Worm (Caenorhabditis elegans): ENCODE data around the gene cdh-5.
A peak's percentile ranks its signal among the peaks of the same experiment; 100 is the strongest.

cdh-5 gene

DNA sequence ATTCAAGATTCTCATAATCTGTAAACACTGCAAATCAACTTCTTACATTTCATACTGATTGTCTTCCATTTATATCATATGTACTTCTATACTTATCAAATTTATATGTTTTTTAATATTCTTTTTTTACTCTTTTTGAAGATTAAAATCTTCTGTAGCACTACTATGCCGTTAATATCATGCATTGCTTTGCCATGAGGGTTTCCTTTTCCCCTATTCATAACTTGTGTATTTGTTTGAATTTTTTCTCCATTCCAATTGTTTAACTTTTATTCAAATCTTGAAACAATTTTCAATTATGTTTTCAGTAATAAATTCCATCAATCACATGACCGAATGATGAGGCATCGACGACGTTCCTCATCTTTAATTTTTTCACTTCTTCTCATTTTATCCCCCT, at the start of gene cdh-5:
Gene cdh-5 (plus strand): TSS at position 301 of the 400 bp plus-strand sequence.
- TF ChIP-seq ZK337.2 (GFP tag; IDR thresholded peaks at IDR 0.05) = no peak
- no peak for TF ChIP-seq Y105C5A.15 (GFP tag; IDR thresholded peaks at IDR 0.05)

DNA sequence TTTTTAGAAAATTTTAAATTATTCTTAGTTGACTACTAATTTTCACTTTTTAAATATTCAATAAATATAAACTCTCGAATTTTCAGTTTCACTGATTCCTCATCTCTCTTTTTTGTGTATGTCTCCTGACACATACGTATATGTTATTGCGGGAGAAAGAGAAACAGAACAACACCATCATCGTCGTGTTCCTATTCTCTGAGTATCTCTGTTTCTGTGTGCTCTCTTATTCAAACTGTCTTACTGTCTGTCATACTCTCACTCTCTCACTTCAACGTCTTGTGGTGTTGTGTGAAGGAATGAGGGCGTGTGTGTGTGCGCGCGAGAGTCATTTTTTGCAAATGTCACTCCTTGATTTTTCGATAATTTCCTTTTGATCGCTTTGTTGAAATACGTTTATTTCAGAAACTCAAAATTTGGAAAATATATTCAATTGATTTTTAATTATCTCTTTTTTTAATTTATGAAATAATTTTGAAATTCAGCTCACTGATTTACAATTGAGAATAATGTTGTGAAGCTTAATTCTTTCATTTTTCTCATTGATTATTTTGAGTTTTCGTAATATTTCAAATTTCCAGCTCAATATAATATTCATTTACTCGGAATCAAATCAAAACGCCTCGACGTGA, 48.5 kb upstream of the cdh-5 start, which contains the start of gene lin-49:
Gene lin-49 (plus strand): TSS at position 582 of the 632 bp plus-strand sequence.
- TF ChIP-seq ceh-28 (tag; optimal IDR thresholded peaks at IDR 0.05) (no peak), mxl-3 (GFP tag; optimal IDR thresholded peaks at IDR 0.05) (peak; percentile 68), ceh-20 (GFP tag; IDR thresholded peaks at IDR 0.05) (no peak), zfp-2 (tag; optimal IDR thresholded peaks at IDR 0.05) (no peak), nhr-102 (tag; optimal IDR thresholded peaks at IDR 0.05) (peak; percentile 20), nhr-41 (GFP tag; IDR thresholded peaks at IDR 0.05) (no peak), egl-43 (GFP tag; IDR thresholded peaks at IDR 0.05) (no peak), mdt-29 (GFP tag; IDR thresholded peaks at IDR 0.05) (no peak), rbr-2 (tag; optimal IDR thresholded peaks at IDR 0.05) (peak; percentile 56), nhr-237 (tag; optimal IDR thresholded peaks at IDR 0.05) (no peak), T26A8.4 (GFP tag; IDR thresholded peaks at IDR 0.05) (no peak), mep-1 (tag; optimal IDR thresholded peaks at IDR 0.05) (peak; percentile 88), fos-1 (tag; optimal IDR thresholded peaks at IDR 0.05) (no peak), ces-1 (GFP tag; optimal IDR thresholded peaks at IDR 0.05) (no peak), F37D6.2 (tag; optimal IDR thresholded peaks at IDR 0.05) (no peak), cey-2 (tag; optimal IDR thresholded peaks at IDR 0.05; ENCODE audit: borderline replicate concordance, insufficient read depth) (no peak), egl-27 (tag; optimal IDR thresholded peaks at IDR 0.05) (no peak), daf-12 (tag; optimal IDR thresholded peaks at IDR 0.05) (no peak), gei-8 (GFP tag; optimal IDR thresholded peaks at IDR 0.05) (no peak), ctbp-1 (GFP tag; IDR thresholded peaks at IDR 0.05) (0 out of 2 replicates have a peak, but pooled peaks have one; percentile 42), Y75B8A.6 (GFP tag; IDR thresholded peaks at IDR 0.05) (no peak), T20F7.1 (GFP tag; optimal IDR thresholded peaks at IDR 0.05) (peak; percentile 58), nhr-28 (tag; optimal IDR thresholded peaks at IDR 0.05) (peak; percentile 84), jun-1 (tag; optimal IDR thresholded peaks at IDR 0.05) (no peak), daf-19 (GFP tag; conservative IDR thresholded peaks at IDR 0.05) (no peak), unc-62 (GFP tag; optimal IDR thresholded peaks at IDR 0.05 in 1 of 2) (peak in 1 of 2 experiments; percentile 10), unc-62 (tag; optimal IDR thresholded peaks at IDR 0.05) (no peak), nhr-6 (tag; optimal IDR thresholded peaks at IDR 0.05) (peak; percentile 76), zfp-3 (GFP tag; conservative IDR thresholded peaks at IDR 0.05) (no peak), set-16 (GFP tag; IDR thresholded peaks at IDR 0.05) (no peak), lin-39 (tag; optimal IDR thresholded peaks at IDR 0.05) (no peak), zip-2 (tag; optimal IDR thresholded peaks at IDR 0.05) (no peak), ceh-62 (tag; optimal IDR thresholded peaks at IDR 0.05) (no peak), spr-3 (GFP tag; optimal IDR thresholded peaks at IDR 0.05) (no peak), F49E8.2 (tag; optimal IDR thresholded peaks at IDR 0.05; ENCODE audit: borderline replicate concordance) (no peak), unc-130 (GFP tag; optimal IDR thresholded peaks at IDR 0.05) (no peak), pqm-1 (tag; optimal IDR thresholded peaks at IDR 0.05) (no peak), F26F4.8 (GFP tag; conservative IDR thresholded peaks at IDR 0.05) (no peak), fkh-10 (GFP tag; optimal IDR thresholded peaks at IDR 0.05) (peak; percentile 1), D1046.2 (GFP tag; IDR thresholded peaks at IDR 0.05) (no peak), nhr-25 (tag; optimal IDR thresholded peaks at IDR 0.05; ENCODE audit: borderline replicate concordance, insufficient read depth) (peak; percentile 41), lin-15B (tag; optimal IDR thresholded peaks at IDR 0.05) (no peak), hlh-11 (tag; optimal IDR thresholded peaks at IDR 0.05) (peak; percentile 86), sdz-12 (GFP tag; optimal IDR thresholded peaks at IDR 0.05) (no peak), snpc-1.2 (GFP tag; IDR thresholded peaks at IDR 0.05) (no peak), F44E2.7 (GFP tag; IDR thresholded peaks at IDR 0.05) (no peak), tag-97 (GFP tag; IDR thresholded peaks at IDR 0.05) (no peak), vab-7 (GFP tag; IDR thresholded peaks at IDR 0.05) (no peak)
